Worm (Caenorhabditis elegans) whole organism, mixed stage, embryonic: Measurements from ENCODE around the gene EEED8.4.

Experiments used
- mab-5 ChIP-seq: fragments of 150-350 bp; optimal IDR thresholded peaks from 2 replicates; lab custom pipeline; 2014; ENCODE audit warnings: missing biosample characterization, missing genetic modification characterization
- nhr-76 ChIP-seq: sonication (generic microtip); optimal IDR thresholded peaks from 2 replicates; lab custom pipeline; 2017; ENCODE audit warnings: missing biosample characterization, missing genetic modification characterization

- TF ChIP-seq mab-5 (tag; lab: Kevin White, UChicago) (no peak), nhr-76 (no peak)
These were observed 10.3 kb upstream of the EEED8.4 start, which contains the start of gene fbxl-3 for ce11 chrII:5398779-5399178.
